Worm (Caenorhabditis elegans): ENCODE measurements around the gene ZK1073.1.

The ZK1073.1 gene

ce11 chrX:16131044-16131443 is 2.4 kb upstream of the ZK1073.1 start (continued):
- TF ChIP-seq ceh-32 (tag; optimal IDR thresholded peaks at IDR 0.05; ENCODE audit: poor library complexity) (no peak), F10B5.3 (tag; optimal IDR thresholded peaks at IDR 0.05) (no peak)

ce11 chrX:16130213-16130612 is 1.5 kb upstream of the ZK1073.1 start:
- TF ChIP-seq unc-62 (GFP tag; optimal IDR thresholded peaks at IDR 0.05 in 1 of 2), result peak in 1 of 2 experiments; percentile 89
- TF ChIP-seq unc-62 (tag; optimal IDR thresholded peaks at IDR 0.05), result no peak
- TF ChIP-seq dmd-9 (GFP tag; IDR thresholded peaks at IDR 0.05), result no peak
- 0 out of 2 replicates have a peak, but pooled peaks have one; percentile 7 for TF ChIP-seq dmd-6 (GFP tag; IDR thresholded peaks at IDR 0.05)
- peak; percentile 34 for TF ChIP-seq hlh-11 (tag; optimal IDR thresholded peaks at IDR 0.05)
- peak; percentile 78 for TF ChIP-seq nhr-28 (tag; optimal IDR thresholded peaks at IDR 0.05)
- no peak for TF ChIP-seq ceh-20 (GFP tag; IDR thresholded peaks at IDR 0.05)
- peak; percentile 54; the same call in 1 of the 2 replicates for TF ChIP-seq php-3 (GFP tag; IDR thresholded peaks at IDR 0.05)
- peak; percentile 40 for TF ChIP-seq nhr-77 (tag; optimal IDR thresholded peaks at IDR 0.05)
- TF ChIP-seq dve-1 (tag; optimal IDR thresholded peaks at IDR 0.05; ENCODE audit: insufficient read depth), result peak; percentile 72
- TF ChIP-seq pqm-1 (tag; optimal IDR thresholded peaks at IDR 0.05), result peak; percentile 68
- peak; percentile 5 for TF ChIP-seq hlh-30 (tag; optimal IDR thresholded peaks at IDR 0.05; ENCODE audit: insufficient read depth)
- TF ChIP-seq hif-1 (tag; optimal IDR thresholded peaks at IDR 0.05), result peak in 1 of 2 experiments; percentile 37
- TF ChIP-seq madf-5 (GFP tag; IDR thresholded peaks at IDR 0.05), result no peak
- no peak for TF ChIP-seq hmg-1.1 (GFP tag; IDR thresholded peaks at IDR 0.05)
- TF ChIP-seq daf-16 (GFP tag; optimal IDR thresholded peaks at IDR 0.05), result no peak
- TF ChIP-seq daf-16 (tag; optimal IDR thresholded peaks at IDR 0.05), result peak; percentile 98
- peak in 1 of 2 experiments; percentile 50 for TF ChIP-seq mdl-1 (tag; optimal IDR thresholded peaks at IDR 0.05)

ce11 chrX:16124794-16125193 is 3.9 kb downstream of the ZK1073.1 start:
- TF ChIP-seq fkh-10 (GFP tag; optimal IDR thresholded peaks at IDR 0.05), result no peak
- no peak for TF ChIP-seq lin-39 (tag; optimal IDR thresholded peaks at IDR 0.05)
- TF ChIP-seq ceh-20 (GFP tag; IDR thresholded peaks at IDR 0.05), result no peak
- no peak for TF ChIP-seq ztf-11 (tag; optimal IDR thresholded peaks at IDR 0.05)
- TF ChIP-seq nhr-237 (tag; optimal IDR thresholded peaks at IDR 0.05), result no peak
- TF ChIP-seq ceh-32 (tag; optimal IDR thresholded peaks at IDR 0.05; ENCODE audit: poor library complexity), result no peak
- TF ChIP-seq ceh-82 (tag; optimal IDR thresholded peaks at IDR 0.05), result no peak
- no peak for TF ChIP-seq duxl-1 (tag; optimal IDR thresholded peaks at IDR 0.05; ENCODE audit: poor library complexity)
- TF ChIP-seq daf-19 (GFP tag; conservative IDR thresholded peaks at IDR 0.05), result no peak
- TF ChIP-seq cey-2 (tag; optimal IDR thresholded peaks at IDR 0.05; ENCODE audit: borderline replicate concordance, insufficient read depth), result no peak
- TF ChIP-seq daf-8 (GFP tag; IDR thresholded peaks at IDR 0.05), result no peak
- no peak for TF ChIP-seq egl-43 (GFP tag; IDR thresholded peaks at IDR 0.05)
- TF ChIP-seq R02D3.7 (tag; optimal IDR thresholded peaks at IDR 0.05), result no peak

ce11 chrX:16124290-16124689 is 4.4 kb downstream of the ZK1073.1 start:
- TF ChIP-seq arid-1 (GFP tag; conservative IDR thresholded peaks at IDR 0.05) (no peak), ceh-44 (GFP tag; IDR thresholded peaks at IDR 0.05) (no peak), skn-1 (tag; optimal IDR thresholded peaks at IDR 0.05) (no peak), hlh-30 (tag; optimal IDR thresholded peaks at IDR 0.05; ENCODE audit: insufficient read depth) (no peak), egl-43 (GFP tag; IDR thresholded peaks at IDR 0.05) (0 out of 2 replicates have a peak, but pooled peaks have one; percentile 21), vab-7 (GFP tag; IDR thresholded peaks at IDR 0.05) (no peak), lin-1 (GFP tag; IDR thresholded peaks at IDR 0.05) (no peak), nhr-28 (tag; optimal IDR thresholded peaks at IDR 0.05) (no peak), tag-97 (GFP tag; IDR thresholded peaks at IDR 0.05) (no peak), set-16 (GFP tag; IDR thresholded peaks at IDR 0.05) (peak; percentile 78), ctbp-1 (GFP tag; IDR thresholded peaks at IDR 0.05) (no peak), daf-16 (GFP tag; optimal IDR thresholded peaks at IDR 0.05) (no peak), daf-16 (tag; optimal IDR thresholded peaks at IDR 0.05) (peak; percentile 4), saeg-2 (GFP tag; IDR thresholded peaks at IDR 0.05) (no peak), nhr-76 (tag; optimal IDR thresholded peaks at IDR 0.05) (no peak), nhr-41 (GFP tag; IDR thresholded peaks at IDR 0.05) (no peak), duxl-1 (tag; optimal IDR thresholded peaks at IDR 0.05; ENCODE audit: poor library complexity) (no peak), F44E2.7 (GFP tag; IDR thresholded peaks at IDR 0.05) (no peak), snpc-1.2 (GFP tag; IDR thresholded peaks at IDR 0.05) (no peak), madf-5 (GFP tag; IDR thresholded peaks at IDR 0.05) (no peak)

All from whole organism, L4 larva.